Worm (Caenorhabditis elegans) whole organism, L2 larva: ENCODE data around the gene daf-5.

Source experiments
- C34F6.9 ChIP-seq: fragments of 150-350 bp; optimal IDR thresholded peaks from 2 replicates; lab custom pipeline; 2014; ENCODE audit warnings: missing biosample characterization, missing genetic modification characterization
- Y55F3AM.14 ChIP-seq: fragments of 200-800 bp; sonication (Bioruptor generic); optimal IDR thresholded peaks from 2 replicates; lab custom pipeline; 2018; ENCODE audit warnings: mild to moderate bottlenecking, missing genetic modification characterization, missing compliant biosample characterization
- aly-2 ChIP-seq: fragments of 150-350 bp; optimal IDR thresholded peaks from 2 replicates; lab custom pipeline; 2014; ENCODE audit warnings: missing biosample characterization, missing genetic modification characterization
- ama-1 ChIP-seq: fragments of 150-350 bp; optimal IDR thresholded peaks from 2 replicates; lab custom pipeline; 2018; ENCODE audit warnings: inconsistent platforms
- blmp-1 ChIP-seq: sonication (generic microtip); optimal IDR thresholded peaks from 2 replicates; lab custom pipeline; 2017; ENCODE audit warnings: missing genetic modification characterization, mild to moderate bottlenecking, missing compliant biosample characterization, antibody characterized with exemption, moderate library complexity; ENCODE audit not compliant: insufficient read depth
- ceh-16 ChIP-seq: fragments of 150-350 bp; optimal IDR thresholded peaks from 2 replicates; lab custom pipeline; 2014; ENCODE audit warnings: missing biosample characterization, missing genetic modification characterization
- ceh-82 ChIP-seq: fragments of 150-350 bp; optimal IDR thresholded peaks from 2 replicates; lab custom pipeline; 2014; ENCODE audit warnings: missing biosample characterization, missing genetic modification characterization
- elt-1 ChIP-seq: fragments of 150-350 bp; optimal IDR thresholded peaks from 2 replicates; lab custom pipeline; 2014; ENCODE audit warnings: missing biosample characterization, missing genetic modification characterization
- fos-1 ChIP-seq: fragments of 150-350 bp; optimal IDR thresholded peaks from 2 replicates; lab custom pipeline; 2014; ENCODE audit warnings: missing biosample characterization, missing genetic modification characterization
- nhr-21 ChIP-seq: fragments of 150-350 bp; optimal IDR thresholded peaks from 2 replicates; lab custom pipeline; 2014; ENCODE audit warnings: missing biosample characterization, missing genetic modification characterization
- sma-9 ChIP-seq, 2 experiments: fragments of 150-350 bp in 1 of 2; sonication (generic microtip) in 1 of 2; optimal IDR thresholded peaks; 2 replicates each; lab custom pipeline; 2014 to 2016; ENCODE audit warnings: missing genetic modification characterization in 2 of 2, mild to moderate bottlenecking in 1 of 2, missing biosample characterization in 1 of 2, missing compliant biosample characterization in 1 of 2, missing genetic modification reagents in 1 of 2, moderate library complexity in 1 of 2
- snpc-4 ChIP-seq: fragments of 150-350 bp; optimal IDR thresholded peaks from 2 replicates; lab custom pipeline; 2014; ENCODE audit warnings: missing biosample characterization, missing genetic modification characterization
- unc-39 ChIP-seq: fragments of 150-350 bp; optimal IDR thresholded peaks from 2 replicates; lab custom pipeline; 2014; ENCODE audit warnings: missing biosample characterization, missing genetic modification characterization
- ztf-11 ChIP-seq: sonication (generic microtip); optimal IDR thresholded peaks from 2 replicates; lab custom pipeline; 2017; ENCODE audit warnings: missing biosample characterization, missing genetic modification characterization

ce11 chrII:14060885-14061284, 8.8 kb upstream of the daf-5 start:
- no peak for TF ChIP-seq Y55F3AM.14 (GFP tag; lab: Kevin White, UChicago)
- no peak for TF ChIP-seq ama-1 (lab: Kevin White, UChicago)
- no peak for TF ChIP-seq snpc-4 (tag; lab: Kevin White, UChicago)
- no peak for TF ChIP-seq elt-1 (tag; lab: Kevin White, UChicago)
- no peak for TF ChIP-seq unc-39
- TF ChIP-seq C34F6.9 (tag; lab: Kevin White, UChicago) = no peak
- TF ChIP-seq sma-9 (GFP tag; optimal IDR thresholded peaks at IDR 0.05; lab: Kevin White, UChicago) = no peak
- no peak for TF ChIP-seq sma-9 (tag; optimal IDR thresholded peaks at IDR 0.05; lab: Kevin White, UChicago)
- TF ChIP-seq nhr-21 (tag; lab: Kevin White, UChicago) = no peak
- TF ChIP-seq fos-1 (tag; lab: Kevin White, UChicago) = no peak
- TF ChIP-seq ztf-11 (tag; lab: Kevin White, UChicago) = no peak
- TF ChIP-seq blmp-1 (tag; lab: Kevin White, UChicago) = no peak
- no peak for TF ChIP-seq ceh-16
- no peak for TF ChIP-seq aly-2 (tag; lab: Kevin White, UChicago)
- TF ChIP-seq ceh-82 (tag; lab: Kevin White, UChicago) = no peak
